Worm (Caenorhabditis elegans) whole organism, L1 larva: ENCODE results near the gene his-38.

ENCODE experiments used
- C04F5.9 ChIP-seq: sonication (generic microtip); optimal IDR thresholded peaks from 2 replicates; lab custom pipeline; 2016; ENCODE audit warnings: missing genetic modification characterization, missing compliant biosample characterization
- Y116A8C.19 ChIP-seq: sonication (generic microtip); optimal IDR thresholded peaks from 2 replicates; lab custom pipeline; 2016; ENCODE audit warnings: missing compliant biosample characterization, missing genetic modification characterization, borderline replicate concordance
- aha-1 ChIP-seq: fragments of 150-350 bp; optimal IDR thresholded peaks from 2 replicates; lab custom pipeline; 2014; ENCODE audit warnings: missing biosample characterization, missing genetic modification characterization
- ceh-8 ChIP-seq: fragments of 200-800 bp; sonication (Bioruptor generic); optimal IDR thresholded peaks from 2 replicates; lab custom pipeline; 2018; ENCODE audit warnings: mild to moderate bottlenecking, missing genetic modification characterization, moderate library complexity, missing compliant biosample characterization
- ceh-82 ChIP-seq, 3 experiments: fragments of 150-350 bp in 1 of 3; sonication (generic microtip) in 2 of 3; optimal IDR thresholded peaks; 2 replicates each; lab custom pipeline; 2014 to 2017; ENCODE audit warnings: missing biosample characterization in 3 of 3, missing genetic modification characterization in 3 of 3
- dpl-1 ChIP-seq, 3 experiments: fragments of 150-350 bp in 2 of 3; sonication (generic microtip) in 1 of 3; optimal IDR thresholded peaks; 2 replicates each; lab custom pipeline; 2014 to 2017; ENCODE audit warnings: missing biosample characterization in 3 of 3, missing genetic modification characterization in 3 of 3, missing genetic modification reagents in 3 of 3
- efl-3 ChIP-seq: fragments of 200-800 bp; sonication (Bioruptor generic); optimal IDR thresholded peaks from 2 replicates; lab custom pipeline; 2018; ENCODE audit warnings: mild to moderate bottlenecking, missing genetic modification characterization, missing compliant biosample characterization
- egl-13 ChIP-seq: sonication (generic microtip); optimal IDR thresholded peaks from 2 replicates; lab custom pipeline; 2016; ENCODE audit warnings: missing genotype, missing genetic modification reagents, missing genetic modification characterization, missing compliant biosample characterization
- elt-2 ChIP-seq: sonication (generic microtip); optimal IDR thresholded peaks from 2 replicates; lab custom pipeline; 2016; ENCODE audit warnings: missing genetic modification characterization, mild to moderate bottlenecking, inconsistent platforms, missing compliant biosample characterization, missing genetic modification reagents
- elt-3 ChIP-seq, 6 experiments: fragments of 150-350 bp in 1 of 6; sonication (generic microtip); optimal IDR thresholded peaks; 2 replicates each; lab custom pipeline; 2017 to 2018; ENCODE audit warnings: missing biosample characterization in 6 of 6, missing genetic modification characterization in 6 of 6, inconsistent platforms in 1 of 6
- fkh-10 ChIP-seq: sonication (generic microtip); optimal IDR thresholded peaks from 2 replicates; lab custom pipeline; 2017; ENCODE audit warnings: missing biosample characterization, missing genetic modification reagents, missing genetic modification characterization
- hlh-17 ChIP-seq: fragments of 200-800 bp; sonication (Bioruptor generic); optimal IDR thresholded peaks from 2 replicates; lab custom pipeline; 2018; ENCODE audit warnings: missing genetic modification characterization, mild to moderate bottlenecking, missing compliant biosample characterization, moderate library complexity, borderline replicate concordance
- irx-1 ChIP-seq: sonication (generic microtip); optimal IDR thresholded peaks from 2 replicates; lab custom pipeline; 2016; ENCODE audit warnings: missing genetic modification characterization, missing compliant biosample characterization
- jun-1 ChIP-seq: fragments of 150-350 bp; optimal IDR thresholded peaks from 2 replicates; lab custom pipeline; 2014; ENCODE audit warnings: missing biosample characterization, missing genetic modification reagents, missing genetic modification characterization
- lin-14 ChIP-seq: fragments of 200-800 bp; sonication (Bioruptor generic); optimal IDR thresholded peaks from 2 replicates; lab custom pipeline; 2018; ENCODE audit warnings: mild to moderate bottlenecking, missing genetic modification characterization, moderate library complexity, missing compliant biosample characterization
- lin-35 ChIP-seq, 2 experiments: fragments of 150-350 bp; optimal IDR thresholded peaks; 2 replicates each; lab custom pipeline; 2014; ENCODE audit warnings: missing biosample characterization in 2 of 2, missing genetic modification characterization in 2 of 2, missing genetic modification reagents in 2 of 2
- lsy-2 ChIP-seq, 2 experiments: fragments of 150-350 bp; optimal IDR thresholded peaks; 2 replicates each; lab custom pipeline; 2014; ENCODE audit warnings: missing biosample characterization in 2 of 2, missing genetic modification characterization in 2 of 2
- mdl-1 ChIP-seq, 2 experiments: fragments of 150-350 bp; optimal IDR thresholded peaks; 2 replicates each; lab custom pipeline; 2014 to 2017; ENCODE audit warnings: missing biosample characterization in 2 of 2, missing genetic modification characterization in 2 of 2, inconsistent platforms in 1 of 2
- nhr-11 ChIP-seq: fragments of 150-350 bp; optimal IDR thresholded peaks from 2 replicates; lab custom pipeline; 2014; ENCODE audit warnings: missing biosample characterization, missing genetic modification characterization
- nhr-20 ChIP-seq: sonication (generic microtip); optimal IDR thresholded peaks from 2 replicates; lab custom pipeline; 2016; ENCODE audit warnings: mild to moderate bottlenecking, missing genetic modification characterization, missing compliant biosample characterization
- nhr-71 ChIP-seq: sonication (generic microtip); optimal IDR thresholded peaks from 2 replicates; lab custom pipeline; 2016; ENCODE audit warnings: mild to moderate bottlenecking, missing genetic modification characterization, moderate library complexity, missing compliant biosample characterization
- nhr-84 ChIP-seq: sonication (generic microtip); optimal IDR thresholded peaks from 2 replicates; lab custom pipeline; 2017; ENCODE audit warnings: missing biosample characterization, missing genetic modification characterization
- nhr-90 ChIP-seq: sonication (generic microtip); optimal IDR thresholded peaks from 2 replicates; lab custom pipeline; 2016; ENCODE audit warnings: mild to moderate bottlenecking, missing genetic modification characterization, missing compliant biosample characterization; ENCODE audit not compliant: poor library complexity
- pag-3 ChIP-seq: sonication (generic microtip); optimal IDR thresholded peaks from 2 replicates; lab custom pipeline; 2017; ENCODE audit warnings: missing genetic modification characterization, mild to moderate bottlenecking, missing compliant biosample characterization, antibody characterized with exemption, borderline replicate concordance; ENCODE audit not compliant: insufficient read depth
- snu-23 ChIP-seq: sonication (generic microtip); optimal IDR thresholded peaks from 2 replicates; lab custom pipeline; 2016; ENCODE audit warnings: missing genetic modification characterization, missing compliant biosample characterization
- sptf-1 ChIP-seq: fragments of 150-350 bp; optimal IDR thresholded peaks from 2 replicates; lab custom pipeline; 2014; ENCODE audit warnings: missing biosample characterization, missing genetic modification characterization
- tlp-1 ChIP-seq: fragments of 150-350 bp; optimal IDR thresholded peaks from 2 replicates; lab custom pipeline; 2014; ENCODE audit warnings: missing biosample characterization, missing genetic modification characterization
- unc-86 ChIP-seq: sonication (generic microtip); optimal IDR thresholded peaks from 2 replicates; lab custom pipeline; 2016; ENCODE audit warnings: missing genetic modification characterization, missing compliant biosample characterization
- vab-15 ChIP-seq: sonication (generic microtip); optimal IDR thresholded peaks from 2 replicates; lab custom pipeline; 2017; ENCODE audit warnings: missing genotype, mild to moderate bottlenecking, missing genetic modification characterization, missing compliant biosample characterization
- ztf-4 ChIP-seq: fragments of 150-350 bp; optimal IDR thresholded peaks from 2 replicates; lab custom pipeline; 2014; ENCODE audit warnings: missing biosample characterization, missing genetic modification characterization

The his-38 gene

DNA sequence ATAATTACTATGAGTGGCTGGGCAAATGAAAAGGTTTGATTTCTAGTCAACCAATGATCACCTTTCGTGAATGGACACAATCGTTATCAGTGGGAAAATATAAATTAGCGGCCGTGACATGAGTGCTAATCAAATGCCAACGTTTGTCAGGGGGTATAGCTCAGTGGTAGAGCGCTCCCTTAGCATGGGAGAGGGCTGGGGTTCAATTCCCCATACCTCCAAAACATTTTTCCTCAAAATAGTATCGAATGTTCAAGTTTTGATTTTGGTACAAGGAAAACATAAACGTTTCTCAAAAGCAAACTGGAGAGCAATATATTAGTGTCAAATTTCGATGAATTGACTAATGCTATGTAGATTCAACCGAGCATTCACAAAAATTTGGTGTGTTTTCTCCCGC is 13.9 kb upstream of the his-38 start (continued):
- TF ChIP-seq sptf-1 (tag; lab: Kevin White, UChicago): no peak
- no peak for TF ChIP-seq C04F5.9 (tag; lab: Kevin White, UChicago)
- TF ChIP-seq ceh-82 (tag; optimal IDR thresholded peaks at IDR 0.05; lab: Kevin White, UChicago): no peak
- no peak for TF ChIP-seq dpl-1 (GFP tag; optimal IDR thresholded peaks at IDR 0.05; lab: Kevin White, UChicago)
- TF ChIP-seq fkh-10: no peak
- TF ChIP-seq unc-86 (tag; lab: Kevin White, UChicago): no peak
- TF ChIP-seq, all 84 proteins: peak for 15

DNA sequence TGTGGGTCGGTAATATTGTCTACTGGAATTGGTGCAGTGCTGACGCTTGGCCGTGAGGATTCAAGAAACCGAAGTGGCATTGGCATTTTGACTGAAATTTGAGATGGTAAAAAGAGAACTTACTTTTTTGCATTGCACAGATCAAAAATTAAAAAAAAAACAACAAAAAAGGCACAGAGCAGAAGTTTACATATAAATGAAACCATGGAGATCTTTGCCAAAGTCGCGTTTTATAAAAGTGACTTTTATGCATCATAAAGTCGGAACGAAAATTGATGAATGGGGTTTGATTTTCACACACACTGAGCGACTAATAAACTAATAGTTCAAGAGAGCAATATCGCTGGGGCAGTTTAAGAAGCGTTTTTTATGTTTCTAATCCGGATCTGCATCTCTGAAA is 12.6 kb upstream of the his-38 start, which contains the start of gene T08A9.13:
Gene T08A9.13, minus strand, starts transcription at position 101 of the 400 bp plus-strand sequence.
- TF ChIP-seq snu-23 (GFP tag; lab: Kevin White, UChicago) (no peak), lsy-2 (tag; optimal IDR thresholded peaks at IDR 0.05; lab: Kevin White, UChicago) (no peak), tlp-1 (tag; lab: Kevin White, UChicago) (no peak), hlh-17 (GFP tag; lab: Kevin White, UChicago) (no peak), elt-3 (tag; optimal IDR thresholded peaks at IDR 0.05; lab: Kevin White, UChicago) (no peak), pag-3 (no peak), vab-15 (tag; lab: Kevin White, UChicago) (no peak), nhr-11 (no peak), Y116A8C.19 (tag; lab: Kevin White, UChicago) (no peak)

DNA sequence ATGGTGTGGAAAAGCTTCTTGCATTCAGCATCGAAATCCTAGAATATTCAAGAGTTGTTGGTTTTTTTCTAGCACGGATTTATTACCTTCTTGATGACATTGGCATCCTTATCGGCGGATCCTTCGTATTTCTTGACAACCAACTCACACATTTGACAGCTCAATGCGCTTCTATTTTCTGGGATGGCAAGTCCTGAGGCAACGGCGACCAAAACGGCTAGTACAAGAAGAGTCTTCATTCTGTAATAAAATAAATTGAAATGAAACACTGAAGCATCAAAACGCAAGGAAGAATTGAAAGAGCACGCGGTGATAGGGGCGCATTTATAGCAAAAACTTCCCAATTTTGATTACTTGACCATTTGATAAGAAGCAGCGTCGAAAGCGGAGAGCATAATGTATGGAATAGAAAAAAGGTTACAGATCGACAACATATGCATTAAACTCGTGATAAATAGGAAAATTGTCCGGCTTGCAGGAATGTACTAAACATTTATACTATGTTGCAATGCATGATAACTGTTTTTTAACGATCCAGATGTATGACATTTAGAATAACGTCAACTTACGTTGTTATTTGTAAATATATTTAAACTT is 10.5 kb upstream of the his-38 start, which contains the start of gene spp-5:
Gene spp-5, minus strand, starts transcription at position 240 of the 597 bp plus-strand sequence.
- peak; percentile 4 for TF ChIP-seq lin-14 (GFP tag; lab: Kevin White, UChicago)
- TF ChIP-seq irx-1: no peak
- TF ChIP-seq nhr-20: peak; percentile 22
- TF ChIP-seq mdl-1 (tag; optimal IDR thresholded peaks at IDR 0.05; lab: Kevin White, UChicago): peak in 1 of 2 experiments; percentile 6
- no peak for TF ChIP-seq aha-1 (tag; lab: Kevin White, UChicago)
- no peak for TF ChIP-seq nhr-84 (tag; lab: Kevin White, UChicago)
- peak in 1 of 2 experiments; percentile 56 for TF ChIP-seq lin-35 (GFP tag; optimal IDR thresholded peaks at IDR 0.05; lab: Kevin White, UChicago)
- no peak for TF ChIP-seq ceh-8
- peak; percentile 31 for TF ChIP-seq nhr-90 (tag; lab: Kevin White, UChicago)
- TF ChIP-seq dpl-1 (GFP tag; optimal IDR thresholded peaks at IDR 0.05; lab: Kevin White, UChicago): no peak
- no peak for TF ChIP-seq ztf-4
- no peak for TF ChIP-seq efl-3
- no peak for TF ChIP-seq unc-86 (tag; lab: Kevin White, UChicago)
- TF ChIP-seq nhr-71 (tag; lab: Kevin White, UChicago): no peak
- peak; percentile 95 for TF ChIP-seq elt-2 (tag; lab: Kevin White, UChicago)
- TF ChIP-seq jun-1 (tag; lab: Kevin White, UChicago): peak; percentile 37

DNA sequence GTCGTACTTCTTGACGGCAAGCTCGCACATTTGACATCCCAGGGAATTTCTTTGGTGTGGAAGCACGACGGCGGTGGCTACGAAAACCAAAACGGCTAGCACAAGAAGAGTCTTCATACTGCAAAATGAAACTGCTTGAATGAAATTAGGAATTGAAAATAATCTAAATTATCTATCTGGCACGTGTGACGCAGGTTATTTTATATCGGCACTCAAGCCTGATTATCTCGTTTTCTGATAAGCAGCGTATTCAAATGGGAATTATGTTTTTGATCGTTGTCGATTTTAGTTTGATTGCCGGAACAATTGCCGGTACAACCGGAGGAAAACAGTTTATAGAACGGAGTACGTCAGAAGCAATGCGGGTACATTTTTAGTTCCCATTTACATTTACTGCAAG is 9.0 kb upstream of the his-38 start, which contains the start of gene spp-4:
Gene spp-4, minus strand, starts transcription at position 118 of the 400 bp plus-strand sequence.
- TF ChIP-seq egl-13 (tag; lab: Kevin White, UChicago): no peak
- peak; percentile 72 for TF ChIP-seq elt-2 (tag; lab: Kevin White, UChicago)
- no peak for TF ChIP-seq C04F5.9 (tag; lab: Kevin White, UChicago)
